Worm (Caenorhabditis elegans) whole organism, young adult: ENCODE measurements around the gene swan-1.

Source experiments
- B0035.1 ChIP-seq: sonication (generic microtip); optimal IDR thresholded peaks from 2 replicates; lab custom pipeline; 2016; ENCODE audit warnings: missing genetic modification characterization, mild to moderate bottlenecking, missing compliant biosample characterization, missing genotype, missing genetic modification reagents
- lag-1 ChIP-seq: fragments of 200-800 bp; sonication (Bioruptor generic); IDR thresholded peaks from 2 replicates; pipeline ENCODE4 v1.3.6; 2022; ENCODE audit warnings: missing genetic modification reagents, missing genetic modification characterization, missing compliant biosample characterization

DNA sequence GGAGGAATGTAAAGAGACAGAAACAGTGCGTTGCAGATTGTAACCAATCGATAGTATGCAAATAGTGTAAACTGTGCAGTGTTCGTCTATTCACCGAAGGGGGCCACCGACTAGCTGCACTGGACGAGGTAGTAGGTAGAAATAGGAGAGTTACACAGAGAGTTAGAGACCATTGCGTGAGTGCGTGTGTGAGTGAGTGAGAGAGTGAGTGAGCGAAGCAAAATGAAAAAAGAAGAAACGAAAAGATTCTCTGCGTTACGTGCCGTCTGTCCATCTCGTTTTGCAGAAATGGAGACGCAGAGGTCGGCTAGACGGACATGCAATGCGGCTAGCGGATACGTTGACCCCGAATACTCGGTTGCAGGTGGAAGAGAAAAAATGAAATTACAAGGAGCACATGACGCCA, 1.4 kb upstream of the swan-1 start:
- TF ChIP-seq B0035.1 (tag; lab: Kevin White, UChicago): no peak
- TF ChIP-seq lag-1 (GFP tag; lab: Robert Waterston, UW): no peak
